Fruit fly (Drosophila melanogaster) whole organism, embryonic: ENCODE data around the gene orion.

Source experiments
- Adf1 ChIP-seq: fragments of 200-800 bp; sonication (Bioruptor generic); IDR thresholded peaks from 2 replicates; pipeline ENCODE4 v1.3.6; 2022; ENCODE audit warnings: missing biosample characterization, missing genetic modification characterization
- Atf3 ChIP-seq: fragments of 200-800 bp; sonication (Bioruptor generic); optimal IDR thresholded peaks from 3 replicates; lab custom pipeline; 2016; ENCODE audit warnings: missing biosample characterization, missing genetic modification characterization
- Awh ChIP-seq: fragments of 200-800 bp; sonication (Bioruptor generic); IDR thresholded peaks from 2 replicates; pipeline ENCODE4, ENCODE4 v1.3.6; 2022; ENCODE audit warnings: missing biosample characterization, missing genetic modification characterization
- CG10209 ChIP-seq: fragments of 200-800 bp; sonication (Bioruptor generic); optimal IDR thresholded peaks from 3 replicates; lab custom pipeline; 2017; ENCODE audit warnings: missing biosample characterization, mild to moderate bottlenecking, missing genetic modification characterization, missing genetic modification reagents
- CG10979 ChIP-seq: fragments of 200-800 bp; sonication (Bioruptor generic); optimal IDR thresholded peaks from 2 replicates; lab custom pipeline; 2018; ENCODE audit warnings: missing biosample characterization, mild to moderate bottlenecking, missing genetic modification characterization, moderate library complexity
- CG11398 ChIP-seq: fragments of 200-800 bp; sonication (Bioruptor generic); optimal IDR thresholded peaks from 2 replicates; lab custom pipeline; 2016; ENCODE audit warnings: missing biosample characterization, missing genetic modification characterization
- CG11723 ChIP-seq: fragments of 200-800 bp; sonication (Bioruptor generic); optimal IDR thresholded peaks from 2 replicates; lab custom pipeline; 2017; ENCODE audit warnings: missing biosample characterization, mild to moderate bottlenecking, missing genetic modification characterization
- CG13287 ChIP-seq: fragments of 200-800 bp; sonication (Bioruptor generic); IDR thresholded peaks from 2 replicates; pipeline ENCODE4 v1.3.6; 2022; ENCODE audit warnings: missing biosample characterization, missing genetic modification characterization; ENCODE audit not compliant: partially characterized antibody
- CG17385 ChIP-seq: fragments of 200-800 bp; sonication (Bioruptor generic); optimal IDR thresholded peaks from 3 replicates; lab custom pipeline; 2018; ENCODE audit warnings: missing biosample characterization, mild to moderate bottlenecking, missing genetic modification characterization
- CG17912 ChIP-seq: fragments of 200-800 bp; sonication (Bioruptor generic); optimal IDR thresholded peaks from 2 replicates; lab custom pipeline; 2018; ENCODE audit warnings: missing biosample characterization, mild to moderate bottlenecking, missing genetic modification characterization
- CG18011 ChIP-seq: fragments of 200-800 bp; sonication (Bioruptor generic); optimal IDR thresholded peaks from 2 replicates; lab custom pipeline; 2017; ENCODE audit warnings: missing biosample characterization, missing genetic modification characterization, mild to moderate bottlenecking, moderate library complexity, missing genotype
- CG18476 ChIP-seq: fragments of 200-800 bp; sonication (Bioruptor generic); optimal IDR thresholded peaks from 2 replicates; lab custom pipeline; 2016; ENCODE audit warnings: missing biosample characterization, mild to moderate bottlenecking, missing genetic modification characterization
- CG3847 ChIP-seq: fragments of 200-800 bp; sonication (Bioruptor generic); IDR thresholded peaks from 2 replicates; pipeline ENCODE4 v1.3.6; 2022; ENCODE audit warnings: missing biosample characterization, missing genetic modification characterization
- CG4282 ChIP-seq: fragments of 200-800 bp; sonication (Bioruptor generic); optimal IDR thresholded peaks from 2 replicates; lab custom pipeline; 2016; ENCODE audit warnings: missing biosample characterization, missing genetic modification characterization
- CG4854 ChIP-seq: fragments of 200-800 bp; sonication (Bioruptor generic); optimal IDR thresholded peaks from 2 replicates; lab custom pipeline; 2016; ENCODE audit warnings: missing biosample characterization, missing genetic modification characterization, inconsistent platforms
- CG5245 ChIP-seq: fragments of 200-800 bp; sonication (Bioruptor generic); optimal IDR thresholded peaks from 3 replicates; lab custom pipeline; 2016; ENCODE audit warnings: missing biosample characterization, missing genetic modification characterization
- CG6175 ChIP-seq: fragments of 200-800 bp; sonication (Bioruptor generic); IDR thresholded peaks from 3 replicates; pipeline ENCODE4 v1.3.6; 2022; ENCODE audit warnings: missing biosample characterization, missing genetic modification characterization
- CG6813 ChIP-seq: fragments of 200-800 bp; sonication (Bioruptor generic); optimal IDR thresholded peaks from 2 replicates; lab custom pipeline; 2017; ENCODE audit warnings: missing biosample characterization, missing genetic modification characterization, mild to moderate bottlenecking, moderate library complexity, missing genetic modification reagents
- CG7928 ChIP-seq: fragments of 200-800 bp; sonication (Bioruptor generic); optimal IDR thresholded peaks from 2 replicates; lab custom pipeline; 2017; ENCODE audit warnings: missing biosample characterization, mild to moderate bottlenecking, missing genetic modification characterization
- CG8478 ChIP-seq: fragments of >200 bp; optimal IDR thresholded peaks from 2 replicates; lab custom pipeline; 2018
- CG9797 ChIP-seq: fragments of 200-800 bp; sonication (Bioruptor generic); optimal IDR thresholded peaks from 3 replicates; lab custom pipeline; 2018; ENCODE audit warnings: missing biosample characterization, mild to moderate bottlenecking, missing genetic modification characterization
- CkIIα-i1 ChIP-seq: fragments of 200-800 bp; sonication (Bioruptor generic); IDR thresholded peaks from 2 replicates; pipeline ENCODE4 v1.3.6; 2022; ENCODE audit warnings: missing biosample characterization, missing genetic modification characterization
- D19B ChIP-seq: fragments of 200-800 bp; sonication (Bioruptor generic); optimal IDR thresholded peaks from 2 replicates; lab custom pipeline; 2017; ENCODE audit warnings: missing biosample characterization, mild to moderate bottlenecking, missing genetic modification characterization
- Dp ChIP-seq: fragments of 200-800 bp; sonication (Bioruptor generic); optimal IDR thresholded peaks from 2 replicates; lab custom pipeline; 2018; ENCODE audit warnings: missing biosample characterization, mild to moderate bottlenecking, missing genetic modification characterization, moderate library complexity
- E2f2 ChIP-seq: fragments of 200-800 bp; sonication (Bioruptor generic); IDR thresholded peaks from 2 replicates; pipeline ENCODE4 v1.3.6; 2022; ENCODE audit warnings: missing biosample characterization, missing genetic modification characterization
- Fer2 ChIP-seq: fragments of 200-800 bp; sonication (Bioruptor generic); optimal IDR thresholded peaks from 2 replicates; lab custom pipeline; 2018; ENCODE audit warnings: missing biosample characterization, mild to moderate bottlenecking, missing genetic modification characterization, moderate library complexity
- H15 ChIP-seq: fragments of 200-800 bp; sonication (Bioruptor generic); IDR thresholded peaks from 3 replicates; pipeline ENCODE4 v1.3.6; 2022; ENCODE audit warnings: missing biosample characterization, missing genetic modification characterization
- HLHmδ ChIP-seq: fragments of 200-800 bp; sonication (Bioruptor generic); optimal IDR thresholded peaks from 2 replicates; lab custom pipeline; 2018; ENCODE audit warnings: missing biosample characterization, mild to moderate bottlenecking, missing genetic modification characterization, moderate library complexity
- Hand ChIP-seq: fragments of 200-800 bp; sonication (Bioruptor generic); optimal IDR thresholded peaks from 2 replicates; lab custom pipeline; 2017; ENCODE audit warnings: mild to moderate bottlenecking, missing biosample characterization, missing genetic modification reagents, missing genetic modification characterization
- Opbp ChIP-seq: fragments of 200-800 bp; sonication (Bioruptor generic); IDR thresholded peaks from 3 replicates; pipeline ENCODE4 v1.3.6; 2022; ENCODE audit warnings: missing biosample characterization, missing genetic modification characterization; ENCODE audit not compliant: partially characterized antibody
- Ptx1 ChIP-seq: fragments of 200-800 bp; sonication (Bioruptor generic); IDR thresholded peaks from 2 replicates; pipeline ENCODE4 v1.3.6; 2022; ENCODE audit warnings: missing biosample characterization, missing genetic modification characterization
- Vsx1 ChIP-seq: fragments of 200-800 bp; sonication (Bioruptor generic); optimal IDR thresholded peaks from 2 replicates; lab custom pipeline; 2017; ENCODE audit warnings: missing biosample characterization, mild to moderate bottlenecking, missing genetic modification characterization, missing genetic modification reagents
- bcd ChIP-seq: fragments of 200-800 bp; sonication (Bioruptor generic); optimal IDR thresholded peaks from 2 replicates; lab custom pipeline; 2017; ENCODE audit warnings: missing biosample characterization, mild to moderate bottlenecking, missing genetic modification characterization
- caup ChIP-seq: fragments of 200-800 bp; sonication (Bioruptor generic); optimal IDR thresholded peaks from 3 replicates; lab custom pipeline; 2017; ENCODE audit warnings: missing biosample characterization, mild to moderate bottlenecking, missing genetic modification characterization, moderate library complexity; ENCODE audit not compliant: severe bottlenecking
- dimm ChIP-seq: fragments of 200-800 bp; sonication (Bioruptor generic); IDR thresholded peaks from 2 replicates; pipeline ENCODE4 v1.3.6; 2022; ENCODE audit warnings: missing biosample characterization, missing genetic modification characterization
- dmrt99B ChIP-seq: fragments of 200-800 bp; sonication (Bioruptor generic); optimal IDR thresholded peaks from 2 replicates; lab custom pipeline; 2018; ENCODE audit warnings: missing biosample characterization, mild to moderate bottlenecking, missing genetic modification characterization, moderate library complexity
- emc ChIP-seq: fragments of 200-800 bp; sonication (Bioruptor generic); optimal IDR thresholded peaks from 2 replicates; lab custom pipeline; 2016; ENCODE audit warnings: missing biosample characterization, missing genetic modification characterization
- fd64A ChIP-seq: fragments of 200-800 bp; sonication (Bioruptor generic); optimal IDR thresholded peaks from 3 replicates; lab custom pipeline; 2018; ENCODE audit warnings: missing biosample characterization, mild to moderate bottlenecking, missing genetic modification characterization
- fru ChIP-seq: fragments of >200 bp; optimal IDR thresholded peaks from 2 replicates; lab custom pipeline; 2017
- gce ChIP-seq: fragments of 200-800 bp; sonication (Bioruptor generic); IDR thresholded peaks from 3 replicates; pipeline ENCODE4 v1.3.6; 2022; ENCODE audit warnings: missing biosample characterization, missing genetic modification characterization
- grau ChIP-seq: fragments of 200-800 bp; optimal IDR thresholded peaks from 3 replicates; lab custom pipeline; 2019; ENCODE audit warnings: missing biosample characterization, mild to moderate bottlenecking, missing genetic modification characterization, moderate library complexity
- ken ChIP-seq: fragments of 200-800 bp; sonication (Bioruptor generic); IDR thresholded peaks from 3 replicates; pipeline ENCODE4 v1.3.6; 2022; ENCODE audit warnings: missing biosample characterization, missing genetic modification characterization
- knrl ChIP-seq: fragments of 200-800 bp; sonication (Bioruptor generic); IDR thresholded peaks from 3 replicates; pipeline ENCODE4 v1.3.6; 2022; ENCODE audit warnings: missing biosample characterization, missing genetic modification characterization; ENCODE audit not compliant: partially characterized antibody
- luna ChIP-seq: fragments of 200-800 bp; sonication (Bioruptor generic); optimal IDR thresholded peaks from 2 replicates; lab custom pipeline; 2016; ENCODE audit warnings: missing biosample characterization, missing genetic modification characterization
- pnt ChIP-seq: fragments of 200-800 bp; sonication (Bioruptor generic); optimal IDR thresholded peaks from 3 replicates; lab custom pipeline; 2016; ENCODE audit warnings: missing biosample characterization, missing genetic modification characterization
- psq ChIP-seq: fragments of 200-800 bp; sonication (Bioruptor generic); optimal IDR thresholded peaks from 2 replicates; lab custom pipeline; 2017; ENCODE audit warnings: missing biosample characterization, missing genetic modification characterization
- ro ChIP-seq: fragments of 200-800 bp; sonication (Bioruptor generic); IDR thresholded peaks from 2 replicates; pipeline ENCODE4 v1.3.6; 2022; ENCODE audit warnings: missing biosample characterization, missing genetic modification characterization
- sens-2 ChIP-seq: fragments of 200-800 bp; sonication (Bioruptor generic); IDR thresholded peaks from 2 replicates; pipeline ENCODE4 v1.3.6; 2022; ENCODE audit warnings: missing biosample characterization, missing genetic modification characterization
- shn ChIP-seq: fragments of 200-800 bp; sonication (Bioruptor generic); optimal IDR thresholded peaks from 3 replicates; lab custom pipeline; 2016; ENCODE audit warnings: missing biosample characterization, missing genetic modification characterization
- sna ChIP-seq: fragments of 200-800 bp; sonication (Bioruptor generic); IDR thresholded peaks from 2 replicates; pipeline ENCODE4 v1.3.6; 2022; ENCODE audit warnings: missing biosample characterization, missing genetic modification characterization; ENCODE audit not compliant: partially characterized antibody
- so ChIP-seq: fragments of 200-800 bp; sonication (Bioruptor generic); IDR thresholded peaks from 3 replicates; pipeline ENCODE4 v1.3.6; 2022; ENCODE audit warnings: missing biosample characterization, missing genetic modification characterization
- tap ChIP-seq: fragments of 200-800 bp; optimal IDR thresholded peaks from 3 replicates; lab custom pipeline; 2019; ENCODE audit warnings: missing biosample characterization, mild to moderate bottlenecking, missing genetic modification characterization, moderate library complexity

Gene orion

DNA sequence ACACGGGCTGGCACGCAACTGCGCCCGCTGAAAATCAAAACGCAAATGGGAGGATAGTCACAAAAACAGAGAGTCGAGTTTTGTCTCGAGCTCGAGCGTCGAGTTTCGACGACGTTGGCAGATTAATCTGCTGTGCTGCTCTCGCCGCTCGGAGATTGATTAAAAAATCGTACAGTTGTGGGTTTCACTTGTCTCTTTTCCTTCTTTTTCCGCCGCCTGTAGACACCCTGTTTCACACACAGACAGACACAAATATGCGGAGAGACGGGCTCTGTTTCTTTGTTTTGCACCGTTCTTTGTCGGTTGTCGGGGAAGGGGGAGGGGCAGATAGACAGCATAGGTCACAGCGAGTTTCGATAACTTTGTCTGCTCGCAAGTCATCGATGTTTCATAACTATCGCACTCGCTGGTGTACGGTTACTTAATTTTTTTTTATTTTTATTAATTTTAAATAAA is at the start of gene orion (continued):
- peak; percentile 69 for TF ChIP-seq sna
- TF ChIP-seq CG6175 (GFP tag; lab: Robert Waterston, UW): no peak
- peak; percentile 14 for TF ChIP-seq CG18011
- TF ChIP-seq CG5245 (GFP tag; lab: Kevin White, UChicago): no peak
- no peak for TF ChIP-seq pnt (GFP tag; lab: Kevin White, UChicago)
- TF ChIP-seq CG13287 (GFP tag; lab: Robert Waterston, UW): peak; percentile 86
- TF ChIP-seq dimm: no peak
- no peak for TF ChIP-seq emc
- no peak for TF ChIP-seq fd64A (GFP tag; lab: Kevin White, UChicago)
- TF ChIP-seq Dp (GFP tag; lab: Kevin White, UChicago): no peak
- TF ChIP-seq CG4282: no peak
- no peak for TF ChIP-seq CG17385 (GFP tag; lab: Kevin White, UChicago)
- peak; percentile 27 for TF ChIP-seq CG9797 (GFP tag; lab: Kevin White, UChicago)
- TF ChIP-seq shn (GFP tag; lab: Kevin White, UChicago): no peak
- TF ChIP-seq gce (GFP tag; lab: Robert Waterston, UW): no peak
- no peak for TF ChIP-seq bcd (GFP tag; lab: Kevin White, UChicago)
- no peak for TF ChIP-seq Hand (GFP tag; lab: Kevin White, UChicago)
- TF ChIP-seq CkIIα-i1 (GFP tag; lab: Robert Waterston, UW): no peak
- TF ChIP-seq knrl: peak; percentile 68
- peak; percentile 66; the same call in 1 of the 3 replicates for TF ChIP-seq so (GFP tag; lab: Robert Waterston, UW)
- no peak for TF ChIP-seq CG7928 (GFP tag; lab: Kevin White, UChicago)
- TF ChIP-seq sens-2: no peak
- peak; percentile 40 for TF ChIP-seq CG10979
- TF ChIP-seq CG17912 (GFP tag; lab: Kevin White, UChicago): no peak
- TF ChIP-seq CG3847 (GFP tag; lab: Robert Waterston, UW): peak; percentile 32; the same call in 1 of the 2 replicates
- TF ChIP-seq caup: no peak
- TF ChIP-seq CG18476 (GFP tag; lab: Kevin White, UChicago): no peak
- TF ChIP-seq Ptx1: 0 out of 2 replicates have a peak, but pooled peaks have one; percentile 25
- no peak for TF ChIP-seq CG6813 (GFP tag; lab: Kevin White, UChicago)
- no peak for TF ChIP-seq HLHmδ (GFP tag; lab: Kevin White, UChicago)
- TF ChIP-seq Atf3 (GFP tag; lab: Kevin White, UChicago): no peak
- no peak for TF ChIP-seq D19B (GFP tag; lab: Kevin White, UChicago)
- peak; percentile 49; the same call in 1 of the 2 replicates for TF ChIP-seq Adf1
- no peak for TF ChIP-seq dmrt99B (tag; lab: Kevin White, UChicago)
- TF ChIP-seq H15 (GFP tag; lab: Robert Waterston, UW): no peak
- TF ChIP-seq Opbp (GFP tag; lab: Robert Waterston, UW): peak; percentile 84; the same call in 2 of the 3 replicates
- TF ChIP-seq ro (GFP tag; lab: Robert Waterston, UW): no peak
- no peak for TF ChIP-seq luna (GFP tag; lab: Kevin White, UChicago)
- TF ChIP-seq tap (tag; lab: Kevin White, UChicago): no peak
- no peak for TF ChIP-seq CG8478 (lab: Kevin White, UChicago)
- no peak for TF ChIP-seq Vsx1 (GFP tag; lab: Kevin White, UChicago)
- no peak for TF ChIP-seq CG11723 (GFP tag; lab: Kevin White, UChicago)
- peak; percentile 34; the same call in 1 of the 2 replicates for TF ChIP-seq E2f2 (GFP tag; lab: Robert Waterston, UW)
- TF ChIP-seq CG4854 (GFP tag; lab: Kevin White, UChicago): no peak
- TF ChIP-seq grau (tag; lab: Kevin White, UChicago): no peak
- no peak for TF ChIP-seq CG10209 (GFP tag; lab: Kevin White, UChicago)
- no peak for TF ChIP-seq fru (lab: Kevin White, UChicago)
- TF ChIP-seq ken (GFP tag; lab: Robert Waterston, UW): no peak
- no peak for TF ChIP-seq CG11398 (GFP tag; lab: Kevin White, UChicago)
- no peak for TF ChIP-seq Awh (GFP tag; lab: Robert Waterston, UW)
- TF ChIP-seq Fer2 (tag; lab: Kevin White, UChicago): no peak
- TF ChIP-seq psq (GFP tag; lab: Kevin White, UChicago): peak; percentile 17
